Worm (Caenorhabditis elegans) whole organism, L3 larva: ENCODE results near the gene erh-2.

Experiments
- ceh-28 ChIP-seq: fragments of 150-350 bp; optimal IDR thresholded peaks from 2 replicates; lab custom pipeline; 2014; ENCODE audit warnings: missing biosample characterization, missing genetic modification reagents, missing genetic modification characterization
- lin-39 ChIP-seq: fragments of 150-350 bp; optimal IDR thresholded peaks from 2 replicates; lab custom pipeline; 2018; ENCODE audit warnings: missing biosample characterization, missing genetic modification reagents, missing genetic modification characterization
- nhr-77 ChIP-seq: fragments of 150-350 bp; optimal IDR thresholded peaks from 2 replicates; lab custom pipeline; 2014; ENCODE audit warnings: missing biosample characterization, missing genetic modification characterization

DNA sequence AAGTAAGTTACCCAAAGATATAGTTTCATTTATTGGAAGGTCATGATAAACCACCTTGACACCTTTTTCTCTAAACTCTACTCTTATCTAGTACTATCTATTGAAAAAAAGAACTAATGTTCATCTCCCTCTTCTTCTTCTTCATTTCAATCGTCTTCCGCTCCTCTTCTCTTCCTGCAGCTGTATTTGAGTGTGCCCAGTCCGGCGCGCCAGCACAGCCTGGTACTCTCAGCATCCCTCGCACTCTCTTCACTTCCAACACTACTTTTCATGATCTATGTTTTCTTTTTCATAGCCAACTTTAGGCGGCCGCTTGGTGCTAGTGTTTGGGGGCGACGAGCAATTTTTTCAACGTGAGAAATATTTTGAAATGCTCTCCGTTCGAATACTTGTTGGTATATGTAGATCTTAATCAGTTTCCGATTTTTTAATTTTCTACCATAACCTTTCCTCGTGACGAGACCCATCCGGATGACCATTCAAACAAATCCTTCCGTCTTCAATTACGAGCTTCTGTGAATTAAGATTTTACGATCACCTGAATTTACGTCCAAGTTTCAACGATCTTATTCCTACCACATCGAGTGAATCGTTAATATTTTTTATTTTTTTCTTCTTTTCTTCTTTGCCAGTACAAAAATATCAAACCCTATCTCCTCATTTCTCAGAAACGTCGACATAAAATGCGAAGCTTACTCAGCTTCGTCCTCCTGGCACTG is 30.8 kb upstream of the erh-2 start, which contains the start of gene pan-1:
- TF ChIP-seq ceh-28 (peak; percentile 9), nhr-77 (tag; lab: Kevin White, UChicago) (no peak), lin-39 (tag; lab: Kevin White, UChicago) (peak; percentile 76)
